1 worm cellular context compared by ENCODE assay signal in genomic region chrIV:7487554-7488456, ce11.
A peak's percentile ranks its signal among the peaks of the same experiment; 100 is the strongest.
TF ChIP-seq lines count a peak whose summit lies in the region.

Gene his-60, minus strand, starts transcription at chrIV:7487992.
Gene his-59, plus strand, starts transcription at chrIV:7488249.

TF ChIP-seq in whole organism, L4 larva, 104 proteins besides CTCF, POLR2A, EP300 and RAD21 (continued from another document):
- no peak for TF ChIP-seq unc-62 (GFP tag; optimal IDR thresholded peaks at IDR 0.05 in 1 of 2; lab: Kevin White, UChicago)
- no peak for TF ChIP-seq unc-62 (tag; optimal IDR thresholded peaks at IDR 0.05; lab: Kevin White, UChicago)
- TF ChIP-seq tra-1 (GFP tag; IDR thresholded peaks at IDR 0.05; lab: Robert Waterston, UW) = peak; percentile 42; the same call in 1 of the 2 replicates
- TF ChIP-seq ztf-11 (tag; optimal IDR thresholded peaks at IDR 0.05; lab: Kevin White, UChicago) = no peak
- TF ChIP-seq snpc-1.2 (GFP tag; IDR thresholded peaks at IDR 0.05; lab: Robert Waterston, UW) = peak; percentile 57
- no peak for TF ChIP-seq lsy-2 (tag; optimal IDR thresholded peaks at IDR 0.05; lab: Kevin White, UChicago)
- TF ChIP-seq ctbp-1 (GFP tag; IDR thresholded peaks at IDR 0.05; lab: Robert Waterston, UW) = no peak
- TF ChIP-seq mdt-29 (GFP tag; IDR thresholded peaks at IDR 0.05; lab: Robert Waterston, UW) = peak; percentile 26; the same call in 1 of the 2 replicates
- TF ChIP-seq zag-1 (tag; optimal IDR thresholded peaks at IDR 0.05; lab: Kevin White, UChicago) = no peak
- TF ChIP-seq set-16 (GFP tag; IDR thresholded peaks at IDR 0.05; lab: Robert Waterston, UW) = peak; percentile 71
- peak; percentile 84 for TF ChIP-seq dmd-8 (GFP tag; IDR thresholded peaks at IDR 0.05; lab: Robert Waterston, UW)
- TF ChIP-seq daf-19 (GFP tag; conservative IDR thresholded peaks at IDR 0.05; lab: Robert Waterston, UW) = no peak
- TF ChIP-seq F26F4.8 (GFP tag; conservative IDR thresholded peaks at IDR 0.05; lab: Robert Waterston, UW) = peak; percentile 63
- TF ChIP-seq dmd-6 (GFP tag; IDR thresholded peaks at IDR 0.05; lab: Robert Waterston, UW) = no peak
- TF ChIP-seq tag-97 (GFP tag; IDR thresholded peaks at IDR 0.05; lab: Robert Waterston, UW) = no peak
- TF ChIP-seq saeg-2 (GFP tag; IDR thresholded peaks at IDR 0.05; lab: Robert Waterston, UW) = no peak
- TF ChIP-seq ceh-82 (tag; optimal IDR thresholded peaks at IDR 0.05; lab: Kevin White, UChicago) = no peak
- TF ChIP-seq sdz-12 (GFP tag; optimal IDR thresholded peaks at IDR 0.05; lab: Kevin White, UChicago) = no peak
- no peak for TF ChIP-seq mdl-1 (tag; optimal IDR thresholded peaks at IDR 0.05; lab: Kevin White, UChicago)
- no peak for TF ChIP-seq nhr-28 (tag; optimal IDR thresholded peaks at IDR 0.05; lab: Kevin White, UChicago)
- TF ChIP-seq nhr-77 (tag; optimal IDR thresholded peaks at IDR 0.05; lab: Kevin White, UChicago) = no peak
- TF ChIP-seq nhr-25 (tag; optimal IDR thresholded peaks at IDR 0.05; lab: Kevin White, UChicago; ENCODE audit: borderline replicate concordance, insufficient read depth) = peak; percentile 27
- TF ChIP-seq daf-16 (GFP tag; optimal IDR thresholded peaks at IDR 0.05; lab: Kevin White, UChicago) = no peak
- TF ChIP-seq daf-16 (tag; optimal IDR thresholded peaks at IDR 0.05; lab: Kevin White, UChicago) = peak; percentile 62
- TF ChIP-seq ceh-20 (GFP tag; IDR thresholded peaks at IDR 0.05; lab: Robert Waterston, UW) = no peak; the same call in 1 of the 2 replicates
- no peak for TF ChIP-seq ceh-32 (tag; optimal IDR thresholded peaks at IDR 0.05; lab: Kevin White, UChicago; ENCODE audit: poor library complexity)
- TF ChIP-seq zip-11 (GFP tag; IDR thresholded peaks at IDR 0.05; lab: Robert Waterston, UW) = no peak
- TF ChIP-seq spr-3 (GFP tag; optimal IDR thresholded peaks at IDR 0.05; lab: Kevin White, UChicago) = no peak
